Fruit fly (Drosophila melanogaster): Measurements from ENCODE around the gene CG13312.

dm6 chr3L:8823730-8824374 lies 16.8 kb upstream of the CG13312 start:
- TF ChIP-seq usp (GFP tag; optimal IDR thresholded peaks at IDR 0.05): no peak
- TF ChIP-seq psq (optimal IDR thresholded peaks at IDR 0.05): no peak

Measured in whole organism.